Fruit fly (Drosophila melanogaster): Measurements from ENCODE around the gene CG2150.

Gene CG2150

dm6 chr3R:31717299-31718167 is 47.0 kb downstream of the CG2150 start:
- no peak for TF ChIP-seq CG17801 (GFP tag; optimal IDR thresholded peaks at IDR 0.05; ENCODE audit: partially characterized antibody)

- no peak for TF ChIP-seq CG17801 (GFP tag; optimal IDR thresholded peaks at IDR 0.05; ENCODE audit: partially characterized antibody)
These were observed 48.3 kb downstream of the CG2150 start for dm6 chr3R:31716265-31716664.

- no peak for TF ChIP-seq CG17801 (GFP tag; optimal IDR thresholded peaks at IDR 0.05; ENCODE audit: partially characterized antibody)
These were observed 48.9 kb downstream of the CG2150 start for dm6 chr3R:31715713-31716024.

- TF ChIP-seq CG17801 (GFP tag; optimal IDR thresholded peaks at IDR 0.05; ENCODE audit: partially characterized antibody), result no peak
These were observed 49.5 kb downstream of the CG2150 start for dm6 chr3R:31714876-31715712.

dm6 chr3R:31713306-31714123 is 51.1 kb downstream of the CG2150 start, which contains the start of gene ttk:
Gene ttk, plus strand, starts transcription at chr3R:31713867.
- peak; percentile 64 for TF ChIP-seq CG17801 (GFP tag; optimal IDR thresholded peaks at IDR 0.05; ENCODE audit: partially characterized antibody)

Measured in ovary, adult (tissue).